Worm (Caenorhabditis elegans): ENCODE results near the gene Y65A5A.1.
"Not testable (repeated sequence)": the region's sequence is repeated elsewhere in the genome, so short reads cannot be mapped to it uniquely, and the experiment has no call there.

DNA sequence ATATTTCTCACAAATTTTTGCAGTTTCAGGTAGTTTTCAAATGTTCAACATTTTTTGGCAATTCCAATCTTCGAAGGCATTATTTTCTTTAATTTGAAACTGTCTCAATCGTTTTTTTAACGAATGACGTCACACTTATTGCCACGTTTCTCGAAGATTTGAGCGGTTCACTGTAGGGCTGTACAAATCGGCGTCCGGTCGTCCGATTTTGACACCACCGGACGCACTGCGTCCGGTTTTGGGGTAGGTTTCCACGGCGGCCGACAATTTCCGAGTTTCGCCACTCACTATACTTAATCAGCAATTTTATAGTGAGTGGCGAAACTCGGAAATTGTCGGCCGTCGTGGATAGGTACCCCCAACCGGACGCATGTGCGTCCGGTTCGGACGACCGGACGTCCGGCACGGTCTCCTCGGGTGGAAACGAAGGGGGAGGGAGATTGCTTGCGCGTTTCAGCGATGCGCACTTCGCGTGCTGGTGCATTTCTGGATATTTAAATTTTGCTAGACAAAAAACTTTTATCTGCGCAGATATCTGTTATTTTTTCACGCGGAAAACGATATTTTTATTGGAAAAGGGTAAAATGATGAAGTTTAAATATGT lies 40.9 kb upstream of the Y65A5A.1 start:
- TF ChIP-seq tbx-11 (GFP tag; IDR thresholded peaks at IDR 0.05); tbx-37 (GFP tag; conservative IDR thresholded peaks at IDR 0.05); sea-1 (GFP tag; conservative IDR thresholded peaks at IDR 0.05); ama-1 (optimal IDR thresholded peaks at IDR 0.05); scrt-1 (GFP tag; IDR thresholded peaks at IDR 0.05); flt-1 (GFP tag; IDR thresholded peaks at IDR 0.05); hnd-1 (tag; optimal IDR thresholded peaks at IDR 0.05); tra-4 (tag; optimal IDR thresholded peaks at IDR 0.05); hmg-4 (GFP tag; optimal IDR thresholded peaks at IDR 0.05); F13C5.2 (tag; optimal IDR thresholded peaks at IDR 0.05): not testable (repeated sequence)
